Fruit fly (Drosophila melanogaster) whole organism, prepupa: Measurements from ENCODE around the gene Tm1.

Experiments used
- Blimp-1 ChIP-seq: fragments of 200-800 bp; sonication (Bioruptor generic); optimal IDR thresholded peaks from 3 replicates; lab custom pipeline; 2017; ENCODE audit warnings: missing biosample characterization, missing genetic modification characterization, mild to moderate bottlenecking, moderate library complexity, missing genetic modification reagents
- CG10631 ChIP-seq: fragments of 200-800 bp; sonication (Bioruptor generic); optimal IDR thresholded peaks from 2 replicates; lab custom pipeline; 2016; ENCODE audit warnings: missing biosample characterization, missing genetic modification characterization
- CG10669 ChIP-seq: fragments of 200-800 bp; sonication (Bioruptor generic); optimal IDR thresholded peaks from 3 replicates; lab custom pipeline; 2018; ENCODE audit warnings: missing biosample characterization, mild to moderate bottlenecking, missing genetic modification characterization, moderate library complexity
- CG11294 ChIP-seq: fragments of 200-800 bp; sonication (Bioruptor generic); IDR thresholded peaks from 2 replicates; pipeline ENCODE4 v1.3.6; 2022; ENCODE audit warnings: missing biosample characterization, missing genetic modification characterization
- CG11762 ChIP-seq: fragments of 200-800 bp; sonication (Bioruptor generic); optimal IDR thresholded peaks from 3 replicates; lab custom pipeline; 2016; ENCODE audit warnings: missing biosample characterization, missing genetic modification characterization; ENCODE audit not compliant: insufficient read depth
- CG11902 ChIP-seq: fragments of 200-800 bp; sonication (Bioruptor generic); optimal IDR thresholded peaks from 3 replicates; lab custom pipeline; 2016; ENCODE audit warnings: missing biosample characterization, missing genetic modification characterization
- CG15336 ChIP-seq: fragments of 200-800 bp; sonication (Bioruptor generic); IDR thresholded peaks from 2 replicates; pipeline ENCODE4 v1.3.6; 2022; ENCODE audit warnings: missing biosample characterization, missing genetic modification characterization
- CG1621 ChIP-seq: fragments of 200-800 bp; sonication (Bioruptor generic); optimal IDR thresholded peaks from 3 replicates; lab custom pipeline; 2018; ENCODE audit warnings: missing biosample characterization, mild to moderate bottlenecking, missing genetic modification characterization
- CG16779 ChIP-seq: fragments of 200-800 bp; sonication (Bioruptor generic); optimal IDR thresholded peaks from 3 replicates; lab custom pipeline; 2017; ENCODE audit warnings: missing biosample characterization, mild to moderate bottlenecking, missing genetic modification characterization
- CG3032 ChIP-seq: fragments of 200-800 bp; optimal IDR thresholded peaks from 2 replicates; lab custom pipeline; 2019; ENCODE audit warnings: missing biosample characterization, mild to moderate bottlenecking, missing genetic modification characterization, moderate library complexity
- CG34406 ChIP-seq: fragments of 200-800 bp; sonication (Bioruptor generic); optimal IDR thresholded peaks from 3 replicates; lab custom pipeline; 2016; ENCODE audit warnings: missing biosample characterization, missing genetic modification characterization
- CG3919 ChIP-seq: fragments of 200-800 bp; sonication (Bioruptor generic); optimal IDR thresholded peaks from 3 replicates; lab custom pipeline; 2016; ENCODE audit warnings: missing biosample characterization, missing genetic modification characterization
- CG6163 ChIP-seq: fragments of 200-800 bp; sonication (Bioruptor generic); IDR thresholded peaks from 3 replicates; pipeline ENCODE4 v1.3.6; 2022; ENCODE audit warnings: missing biosample characterization, missing genetic modification characterization
- CG6792 ChIP-seq: fragments of 200-800 bp; sonication (Bioruptor generic); optimal IDR thresholded peaks from 3 replicates; lab custom pipeline; 2016; ENCODE audit warnings: missing biosample characterization, missing genetic modification characterization
- CG6808 ChIP-seq: fragments of 200-800 bp; sonication (Bioruptor generic); optimal IDR thresholded peaks from 3 replicates; lab custom pipeline; 2017; ENCODE audit warnings: missing biosample characterization, missing genetic modification characterization, mild to moderate bottlenecking, moderate library complexity, missing genetic modification reagents
- CG6854 ChIP-seq: fragments of 200-800 bp; sonication (Bioruptor generic); optimal IDR thresholded peaks from 2 replicates; lab custom pipeline; 2017; ENCODE audit warnings: missing biosample characterization, mild to moderate bottlenecking, missing genetic modification characterization
- CG7368 ChIP-seq: fragments of 200-800 bp; sonication (Bioruptor generic); optimal IDR thresholded peaks from 3 replicates; lab custom pipeline; 2016; ENCODE audit warnings: missing biosample characterization, missing genetic modification characterization
- CG8119 ChIP-seq: fragments of 200-800 bp; sonication (Bioruptor generic); IDR thresholded peaks from 3 replicates; pipeline ENCODE4 v1.3.6; 2022; ENCODE audit warnings: missing biosample characterization, missing genetic modification characterization
- CG8319 ChIP-seq: fragments of 200-800 bp; sonication (Bioruptor generic); optimal IDR thresholded peaks from 3 replicates; lab custom pipeline; 2016; ENCODE audit warnings: missing biosample characterization, missing genetic modification characterization
- CG8632 ChIP-seq: fragments of 200-800 bp; sonication (Bioruptor generic); optimal IDR thresholded peaks from 3 replicates; lab custom pipeline; 2016; ENCODE audit warnings: missing biosample characterization, missing genetic modification characterization
- CG9139 ChIP-seq: fragments of 200-800 bp; sonication (Bioruptor generic); optimal IDR thresholded peaks from 3 replicates; lab custom pipeline; 2017; ENCODE audit warnings: missing biosample characterization, mild to moderate bottlenecking, missing genetic modification characterization
- Eip75B ChIP-seq: fragments of 200-800 bp; sonication (Bioruptor generic); optimal IDR thresholded peaks from 3 replicates; lab custom pipeline; 2016; ENCODE audit warnings: missing biosample characterization, missing genetic modification characterization
- Eip78C ChIP-seq: fragments of 200-800 bp; sonication (Bioruptor generic); peaks from one replicate; lab custom pipeline; 2016; ENCODE audit warnings: missing biosample characterization, missing genetic modification characterization
- Eip93F ChIP-seq: fragments of 200-800 bp; sonication (Bioruptor generic); optimal IDR thresholded peaks from 2 replicates; lab custom pipeline; 2016; ENCODE audit warnings: missing biosample characterization, mild to moderate bottlenecking, missing genetic modification characterization
- Ets21C ChIP-seq: fragments of 200-800 bp; sonication (Bioruptor generic); optimal IDR thresholded peaks from 3 replicates; lab custom pipeline; 2016; ENCODE audit warnings: missing biosample characterization, missing genetic modification characterization
- Ets96B ChIP-seq: fragments of 200-800 bp; optimal IDR thresholded peaks from 2 replicates; lab custom pipeline; 2019; ENCODE audit warnings: missing biosample characterization, mild to moderate bottlenecking, missing genetic modification characterization, moderate library complexity
- Gug ChIP-seq: fragments of 200-800 bp; sonication (Bioruptor generic); IDR thresholded peaks from 2 replicates; pipeline ENCODE4 v1.3.6; 2022; ENCODE audit warnings: missing biosample characterization, missing genetic modification characterization
- Hr38 ChIP-seq: sonication (Bioruptor generic); optimal IDR thresholded peaks from 2 replicates; lab custom pipeline; 2016; ENCODE audit warnings: missing biosample characterization, missing genetic modification characterization
- Hr4 ChIP-seq: fragments of 200-800 bp; sonication (Bioruptor generic); optimal IDR thresholded peaks from 3 replicates; lab custom pipeline; 2016; ENCODE audit warnings: missing biosample characterization, missing genetic modification characterization
- Lpt ChIP-seq: fragments of 200-800 bp; sonication (Bioruptor generic); optimal IDR thresholded peaks from 3 replicates; lab custom pipeline; 2016; ENCODE audit warnings: missing biosample characterization, missing genetic modification characterization
- Met ChIP-seq: fragments of 200-800 bp; sonication (Bioruptor generic); optimal IDR thresholded peaks from 3 replicates; lab custom pipeline; 2016; ENCODE audit warnings: missing biosample characterization, missing genetic modification characterization
- OdsH ChIP-seq: fragments of 200-800 bp; sonication (Bioruptor generic); optimal IDR thresholded peaks from 3 replicates; lab custom pipeline; 2016; ENCODE audit warnings: missing biosample characterization, missing genetic modification characterization
- Sox102F ChIP-seq: fragments of 200-800 bp; sonication (Bioruptor generic); optimal IDR thresholded peaks from 2 replicates; lab custom pipeline; 2016; ENCODE audit warnings: missing biosample characterization, mild to moderate bottlenecking, missing genetic modification characterization
- Sox14 ChIP-seq: fragments of 200-800 bp; sonication (Bioruptor generic); optimal IDR thresholded peaks from 3 replicates; lab custom pipeline; 2016; ENCODE audit warnings: missing biosample characterization, missing genetic modification characterization
- Sox15 ChIP-seq: fragments of 200-800 bp; sonication (Bioruptor generic); optimal IDR thresholded peaks from 3 replicates; lab custom pipeline; 2016; ENCODE audit warnings: missing biosample characterization, missing genetic modification characterization
- acj6 ChIP-seq: fragments of 200-800 bp; sonication (Bioruptor generic); optimal IDR thresholded peaks from 3 replicates; lab custom pipeline; 2016; ENCODE audit warnings: missing biosample characterization, missing genetic modification characterization
- cyc ChIP-seq: fragments of 200-800 bp; sonication (Bioruptor generic); optimal IDR thresholded peaks from 3 replicates; lab custom pipeline; 2016; ENCODE audit warnings: missing biosample characterization, missing genetic modification characterization
- dac ChIP-seq: fragments of 200-800 bp; sonication (Bioruptor generic); optimal IDR thresholded peaks from 2 replicates; lab custom pipeline; 2017; ENCODE audit warnings: missing biosample characterization, mild to moderate bottlenecking, missing genetic modification characterization
- eg ChIP-seq: fragments of 200-800 bp; sonication (Bioruptor generic); IDR thresholded peaks from 3 replicates; pipeline ENCODE4 v1.3.6; 2022; ENCODE audit warnings: missing biosample characterization, missing genetic modification characterization
- fd59A ChIP-seq: fragments of 200-800 bp; sonication (Bioruptor generic); optimal IDR thresholded peaks from 2 replicates; lab custom pipeline; 2017; ENCODE audit warnings: missing biosample characterization, mild to moderate bottlenecking, missing genetic modification characterization, missing genetic modification reagents
- fd85E ChIP-seq: fragments of 200-800 bp; sonication (Bioruptor generic); optimal IDR thresholded peaks from 3 replicates; lab custom pipeline; 2016; ENCODE audit warnings: missing biosample characterization, missing genetic modification characterization
- fkh ChIP-seq: fragments of 200-800 bp; sonication (Bioruptor generic); optimal IDR thresholded peaks from 3 replicates; lab custom pipeline; 2017; ENCODE audit warnings: missing biosample characterization, mild to moderate bottlenecking, missing genetic modification characterization, moderate library complexity
- lz ChIP-seq: fragments of 200-800 bp; sonication (Bioruptor generic); optimal IDR thresholded peaks from 3 replicates; lab custom pipeline; 2016; ENCODE audit warnings: missing biosample characterization, missing genetic modification characterization
- net ChIP-seq: fragments of 200-800 bp; sonication (Bioruptor generic); optimal IDR thresholded peaks from 3 replicates; lab custom pipeline; 2016; ENCODE audit warnings: missing biosample characterization, missing genetic modification characterization
- pdm3 ChIP-seq: fragments of 200-800 bp; sonication (Bioruptor generic); optimal IDR thresholded peaks from 3 replicates; lab custom pipeline; 2016; ENCODE audit warnings: missing biosample characterization, missing genetic modification characterization
- spab ChIP-seq: fragments of 200-800 bp; sonication (Bioruptor generic); optimal IDR thresholded peaks from 2 replicates; lab custom pipeline; 2017; ENCODE audit warnings: missing biosample characterization, mild to moderate bottlenecking, missing genetic modification characterization, missing genetic modification reagents
- ss ChIP-seq, 2 experiments: fragments of 200-800 bp; sonication (Bioruptor generic); optimal IDR thresholded peaks; 2 replicates in 1 of 2; 3 replicates in 1 of 2; lab custom pipeline; 2017 to 2018; ENCODE audit warnings: mild to moderate bottlenecking in 2 of 2, missing biosample characterization in 2 of 2, missing genetic modification characterization in 2 of 2, moderate library complexity in 1 of 2
- svp ChIP-seq: fragments of 200-800 bp; sonication (Bioruptor generic); peaks from one replicate; lab custom pipeline; 2016; ENCODE audit warnings: missing biosample characterization, missing genetic modification characterization
- vri ChIP-seq: fragments of 200-800 bp; sonication (Bioruptor generic); optimal IDR thresholded peaks from 3 replicates; lab custom pipeline; 2016; ENCODE audit warnings: missing biosample characterization, mild to moderate bottlenecking, missing genetic modification characterization

Tm1 gene

DNA sequence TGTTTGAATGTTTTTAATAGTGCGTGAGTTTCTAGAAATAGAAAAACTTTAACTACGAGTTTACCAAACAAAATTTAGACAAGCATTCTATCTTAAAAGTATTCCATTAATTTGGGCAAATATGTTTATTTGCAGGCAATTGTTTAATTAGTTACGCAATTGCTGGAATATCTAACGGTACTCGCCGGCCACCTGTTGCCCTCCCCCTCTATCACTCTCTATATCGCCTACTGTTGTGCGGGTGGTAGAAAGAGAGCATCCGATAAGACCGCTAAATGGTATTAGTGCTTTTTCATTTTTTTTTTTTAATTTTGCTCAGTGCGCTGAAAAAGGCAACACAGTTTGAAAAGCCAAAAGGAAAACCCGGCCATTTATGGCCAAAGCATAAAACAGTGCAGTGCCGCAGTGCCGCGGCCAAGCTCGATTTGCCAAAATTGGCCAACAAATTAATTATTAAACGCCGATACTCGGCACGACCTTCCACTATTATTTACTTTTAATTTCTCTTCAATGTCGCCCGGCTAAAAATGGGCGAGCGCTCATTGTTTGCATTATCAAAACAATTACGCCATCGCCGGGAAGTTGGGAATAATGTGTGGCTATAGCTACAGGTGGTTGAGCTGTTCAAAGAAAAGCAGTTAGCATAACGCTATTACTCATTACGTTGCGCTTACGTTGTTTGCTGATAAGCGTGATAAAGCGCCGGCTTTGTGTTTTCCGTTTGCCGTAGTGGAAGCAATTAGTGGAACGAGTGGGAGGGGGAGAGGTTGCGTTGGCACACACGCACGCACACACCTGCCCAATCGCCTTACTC lies 12.0 kb downstream of the Tm1 start:
- TF ChIP-seq CG15336 (GFP tag; lab: Robert Waterston, UW) (no peak), eg (GFP tag; lab: Robert Waterston, UW) (no peak), fkh (GFP tag; lab: Kevin White, UChicago) (peak; percentile 70), svp (peak; percentile 34), vri (GFP tag; lab: Kevin White, UChicago) (peak; percentile 47), CG9139 (GFP tag; lab: Kevin White, UChicago) (no peak), CG8319 (no peak), CG11294 (no peak), CG1621 (peak; percentile 15), Hr38 (GFP tag; lab: Kevin White, UChicago) (no peak), Ets96B (tag; lab: Kevin White, UChicago) (no peak)

DNA sequence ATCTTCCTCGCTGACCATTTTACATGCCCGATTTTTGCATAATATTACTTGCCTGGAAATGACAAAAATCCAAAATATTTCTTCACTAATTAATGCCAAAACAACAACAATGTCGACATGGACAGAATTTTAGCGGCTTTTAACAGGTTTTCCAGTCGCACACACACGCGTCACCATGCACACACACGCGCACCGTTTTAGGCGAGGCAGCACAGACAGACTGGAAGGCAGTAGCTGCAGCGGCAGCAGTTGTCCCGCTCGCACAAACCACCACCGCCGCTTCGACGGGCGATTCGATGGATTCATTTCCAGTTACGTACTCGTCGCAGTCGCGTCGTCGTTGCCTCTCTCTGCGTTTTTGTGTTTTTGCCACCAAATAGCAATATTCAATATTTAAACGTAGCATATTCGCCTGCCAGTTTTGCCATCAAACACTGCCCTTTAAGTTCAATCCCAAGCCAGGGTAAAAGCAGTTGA lies 12.7 kb downstream of the Tm1 start, which contains the start of gene CG45218:
Gene CG45218 (minus strand): TSS at position 158 of the 477 bp plus-strand sequence.
- peak; percentile 1 to 61 for TF ChIP-seq ss (GFP tag; optimal IDR thresholded peaks at IDR 0.05; lab: Kevin White, UChicago)
- TF ChIP-seq CG6808, result no peak
- TF ChIP-seq CG8632 (GFP tag; lab: Kevin White, UChicago), result no peak
- no peak for TF ChIP-seq fd85E (GFP tag; lab: Kevin White, UChicago)
- no peak for TF ChIP-seq pdm3 (GFP tag; lab: Kevin White, UChicago)
- no peak for TF ChIP-seq acj6 (GFP tag; lab: Kevin White, UChicago)
- no peak for TF ChIP-seq CG10631 (GFP tag; lab: Kevin White, UChicago)
- no peak for TF ChIP-seq CG6854 (GFP tag; lab: Kevin White, UChicago)
- TF ChIP-seq Met (GFP tag; lab: Kevin White, UChicago), result no peak
- TF ChIP-seq CG16779 (tag; lab: Kevin White, UChicago), result peak; percentile 4
- TF ChIP-seq CG10669 (GFP tag; lab: Kevin White, UChicago), result no peak
- TF ChIP-seq Gug (GFP tag; lab: Robert Waterston, UW), result no peak
- no peak for TF ChIP-seq Lpt (GFP tag; lab: Kevin White, UChicago)
- no peak for TF ChIP-seq Ets21C
- TF ChIP-seq dac (GFP tag; lab: Kevin White, UChicago), result no peak
- TF ChIP-seq CG8119 (GFP tag; lab: Robert Waterston, UW), result no peak
- TF ChIP-seq net, result no peak
- TF ChIP-seq CG3919 (GFP tag; lab: Kevin White, UChicago), result peak; percentile 25
- TF ChIP-seq CG3032, result no peak
- TF ChIP-seq Sox14 (GFP tag; lab: Kevin White, UChicago), result peak; percentile 22
- TF ChIP-seq CG11902 (GFP tag; lab: Kevin White, UChicago), result no peak
- no peak for TF ChIP-seq cyc
- peak; percentile 59 for TF ChIP-seq Eip78C (GFP tag; lab: Kevin White, UChicago)
- TF ChIP-seq Eip75B (GFP tag; lab: Kevin White, UChicago), result no peak
- no peak for TF ChIP-seq OdsH (GFP tag; lab: Kevin White, UChicago)
- TF ChIP-seq CG7368 (GFP tag; lab: Kevin White, UChicago), result no peak
- no peak for TF ChIP-seq fkh (GFP tag; lab: Kevin White, UChicago)
- no peak for TF ChIP-seq spab (GFP tag; lab: Kevin White, UChicago)
- no peak for TF ChIP-seq CG8319
- TF ChIP-seq Hr4 (GFP tag; lab: Kevin White, UChicago), result no peak
- TF ChIP-seq fd59A (GFP tag; lab: Kevin White, UChicago), result no peak
- TF ChIP-seq CG15336 (GFP tag; lab: Robert Waterston, UW), result no peak
- no peak for TF ChIP-seq lz (GFP tag; lab: Kevin White, UChicago)
- no peak for TF ChIP-seq CG11762 (GFP tag; lab: Kevin White, UChicago)
- TF ChIP-seq CG34406, result no peak
- peak; percentile 78 for TF ChIP-seq svp
- TF ChIP-seq CG6163 (GFP tag; lab: Robert Waterston, UW), result no peak
- no peak for TF ChIP-seq Ets96B (tag; lab: Kevin White, UChicago)
- no peak for TF ChIP-seq Sox15 (GFP tag; lab: Kevin White, UChicago)
- peak; percentile 6 for TF ChIP-seq Sox102F (GFP tag; lab: Kevin White, UChicago)
- no peak for TF ChIP-seq CG6792 (GFP tag; lab: Kevin White, UChicago)
- TF ChIP-seq Eip93F (GFP tag; lab: Kevin White, UChicago), result no peak
- no peak for TF ChIP-seq Blimp-1 (GFP tag; lab: Kevin White, UChicago)
- TF ChIP-seq CG11294, result no peak
